Fruit fly (Drosophila melanogaster) whole organism, embryonic: ENCODE measurements around the gene CG13829.

Experiments used
- Abd-B ChIP-seq: fragments of 200-800 bp; sonication (Bioruptor generic); optimal IDR thresholded peaks from 2 replicates; lab custom pipeline; 2018; ENCODE audit warnings: missing biosample characterization, mild to moderate bottlenecking, missing genetic modification characterization, moderate library complexity
- BEAF-32 ChIP-seq: fragments of 200-800 bp; sonication (Bioruptor generic); optimal IDR thresholded peaks from 3 replicates; lab custom pipeline; 2017; ENCODE audit warnings: missing biosample characterization, missing genetic modification characterization, mild to moderate bottlenecking, moderate library complexity, missing genetic modification reagents
- CG11247 ChIP-seq: fragments of 200-800 bp; sonication (Bioruptor generic); IDR thresholded peaks from 2 replicates; pipeline ENCODE4 v1.3.6; 2022; ENCODE audit warnings: missing biosample characterization, missing genetic modification characterization
- CG11504 ChIP-seq: fragments of 200-800 bp; sonication (Bioruptor generic); optimal IDR thresholded peaks from 3 replicates; lab custom pipeline; 2019; ENCODE audit warnings: missing biosample characterization, mild to moderate bottlenecking, missing genetic modification characterization, moderate library complexity
- CG11696 ChIP-seq: fragments of 200-800 bp; sonication (Bioruptor generic); IDR thresholded peaks from 2 replicates; pipeline ENCODE4 v1.3.6; 2022; ENCODE audit warnings: missing biosample characterization, missing genetic modification characterization
- CG11723 ChIP-seq: fragments of 200-800 bp; sonication (Bioruptor generic); optimal IDR thresholded peaks from 2 replicates; lab custom pipeline; 2017; ENCODE audit warnings: missing biosample characterization, mild to moderate bottlenecking, missing genetic modification characterization
- CG14860 ChIP-seq: fragments of 200-800 bp; sonication (Bioruptor generic); IDR thresholded peaks from 3 replicates; pipeline ENCODE4 v1.3.6; 2022; ENCODE audit warnings: missing biosample characterization, missing genetic modification characterization; ENCODE audit not compliant: partially characterized antibody
- CG15073 ChIP-seq: fragments of 200-800 bp; sonication (Bioruptor generic); optimal IDR thresholded peaks from 2 replicates; lab custom pipeline; 2016; ENCODE audit warnings: missing biosample characterization, missing genetic modification characterization
- CG18764 ChIP-seq: fragments of 200-800 bp; sonication (Bioruptor generic); optimal IDR thresholded peaks from 3 replicates; lab custom pipeline; 2016; ENCODE audit warnings: missing biosample characterization, missing genetic modification characterization
- CG32772 ChIP-seq: fragments of 200-800 bp; sonication (Bioruptor generic); IDR thresholded peaks from 2 replicates; pipeline ENCODE4 v1.3.6; 2022; ENCODE audit warnings: missing biosample characterization, missing genetic modification characterization
- CG3407 ChIP-seq: fragments of 200-800 bp; sonication (Bioruptor generic); optimal IDR thresholded peaks from 2 replicates; lab custom pipeline; 2018; ENCODE audit warnings: missing biosample characterization, mild to moderate bottlenecking, missing genetic modification characterization
- CG34224 ChIP-seq: fragments of 200-800 bp; sonication (Bioruptor generic); IDR thresholded peaks from 3 replicates; pipeline ENCODE4 v1.3.6; 2022; ENCODE audit warnings: missing biosample characterization, missing genetic modification characterization; ENCODE audit not compliant: partially characterized antibody
- CG42726 ChIP-seq: fragments of 200-800 bp; sonication (Bioruptor generic); IDR thresholded peaks from 2 replicates; pipeline ENCODE4 v1.3.6; 2022; ENCODE audit warnings: missing biosample characterization, missing genetic modification characterization; ENCODE audit not compliant: partially characterized antibody
- CG4282 ChIP-seq: fragments of 200-800 bp; sonication (Bioruptor generic); optimal IDR thresholded peaks from 2 replicates; lab custom pipeline; 2016; ENCODE audit warnings: missing biosample characterization, missing genetic modification characterization
- CG4424 ChIP-seq: fragments of 200-800 bp; sonication (Bioruptor generic); optimal IDR thresholded peaks from 3 replicates; lab custom pipeline; 2016; ENCODE audit warnings: missing biosample characterization, missing genetic modification characterization
- CG4730 ChIP-seq: fragments of 200-800 bp; sonication (Bioruptor generic); IDR thresholded peaks from 2 replicates; pipeline ENCODE4 v1.3.6; 2022; ENCODE audit warnings: missing biosample characterization, missing genetic modification characterization
- CG7271 ChIP-seq: fragments of 200-800 bp; sonication (Bioruptor generic); optimal IDR thresholded peaks from 2 replicates; lab custom pipeline; 2018; ENCODE audit warnings: missing biosample characterization, mild to moderate bottlenecking, missing genetic modification characterization, moderate library complexity
- CG7963 ChIP-seq: fragments of 200-800 bp; sonication (Bioruptor generic); IDR thresholded peaks from 3 replicates; pipeline ENCODE4 v1.3.6; 2022; ENCODE audit warnings: missing biosample characterization, missing genetic modification characterization; ENCODE audit not compliant: partially characterized antibody
- CG8478 ChIP-seq: fragments of >200 bp; optimal IDR thresholded peaks from 2 replicates; lab custom pipeline; 2018
- CoRest ChIP-seq: fragments of 200-800 bp; sonication (Bioruptor generic); optimal IDR thresholded peaks from 3 replicates; lab custom pipeline; 2018; ENCODE audit warnings: missing biosample characterization, mild to moderate bottlenecking, missing genetic modification characterization, moderate library complexity
- Dll ChIP-seq: fragments of 200-800 bp; sonication (Bioruptor generic); IDR thresholded peaks from 4 replicates; pipeline ENCODE4 v1.3.6; 2022; ENCODE audit warnings: missing biosample characterization, missing genetic modification characterization; ENCODE audit not compliant: partially characterized antibody
- Doc3 ChIP-seq: fragments of 200-800 bp; sonication (Bioruptor generic); IDR thresholded peaks from 3 replicates; pipeline ENCODE4 v1.3.6; 2022; ENCODE audit warnings: missing biosample characterization, missing genetic modification characterization; ENCODE audit not compliant: partially characterized antibody
- Max ChIP-seq: fragments of 200-800 bp; sonication (Bioruptor generic); optimal IDR thresholded peaks from 2 replicates; lab custom pipeline; 2016; ENCODE audit warnings: missing biosample characterization, mild to moderate bottlenecking, missing genetic modification characterization
- Side ChIP-seq: fragments of 200-800 bp; sonication (Bioruptor generic); optimal IDR thresholded peaks from 2 replicates; lab custom pipeline; 2016; ENCODE audit warnings: missing biosample characterization, missing genetic modification characterization
- Six4 ChIP-seq: fragments of 200-800 bp; sonication (Bioruptor generic); optimal IDR thresholded peaks from 2 replicates; lab custom pipeline; 2016; ENCODE audit warnings: missing biosample characterization, missing genetic modification characterization
- Sox100B ChIP-seq: fragments of 200-800 bp; sonication (Bioruptor generic); optimal IDR thresholded peaks from 3 replicates; lab custom pipeline; 2018; ENCODE audit warnings: missing biosample characterization, mild to moderate bottlenecking, missing genetic modification characterization
- Sry-δ ChIP-seq: fragments of 200-800 bp; sonication (Bioruptor generic); optimal IDR thresholded peaks from 2 replicates; lab custom pipeline; 2016; ENCODE audit warnings: missing biosample characterization, missing genetic modification characterization
- Taf1 ChIP-seq: fragments of 200-800 bp; sonication (Bioruptor generic); IDR thresholded peaks from 2 replicates; pipeline ENCODE4 v1.3.6; 2022; ENCODE audit warnings: missing biosample characterization, missing genetic modification characterization
- al ChIP-seq: fragments of 200-800 bp; sonication (Bioruptor generic); IDR thresholded peaks from 2 replicates; pipeline ENCODE4 v1.3.6; 2022; ENCODE audit warnings: missing biosample characterization, missing genetic modification characterization
- aop ChIP-seq: fragments of 200-800 bp; sonication (Bioruptor generic); IDR thresholded peaks from 2 replicates; pipeline ENCODE4 v1.3.6; 2022; ENCODE audit warnings: missing biosample characterization, missing genetic modification characterization
- ap ChIP-seq: fragments of 200-800 bp; sonication (Bioruptor generic); IDR thresholded peaks from 2 replicates; pipeline ENCODE4 v1.3.6; 2022; ENCODE audit warnings: missing biosample characterization, missing genetic modification characterization
- ase ChIP-seq: fragments of 200-800 bp; sonication (Bioruptor generic); IDR thresholded peaks from 3 replicates; pipeline ENCODE4 v1.3.6; 2022; ENCODE audit warnings: missing biosample characterization, missing genetic modification characterization
- ato ChIP-seq: fragments of 200-800 bp; sonication (Bioruptor generic); IDR thresholded peaks from 2 replicates; pipeline ENCODE4 v1.3.6; 2022; ENCODE audit warnings: missing biosample characterization, missing genetic modification characterization; ENCODE audit not compliant: partially characterized antibody
- caup ChIP-seq: fragments of 200-800 bp; sonication (Bioruptor generic); optimal IDR thresholded peaks from 3 replicates; lab custom pipeline; 2017; ENCODE audit warnings: missing biosample characterization, mild to moderate bottlenecking, missing genetic modification characterization, moderate library complexity; ENCODE audit not compliant: severe bottlenecking
- dpn ChIP-seq, 2 experiments: fragments of 200-800 bp; sonication (Bioruptor generic); optimal IDR thresholded peaks; 3 replicates each; lab custom pipeline; 2016; ENCODE audit warnings: missing biosample characterization in 2 of 2, missing genetic modification characterization in 2 of 2
- fd3F ChIP-seq: fragments of 200-800 bp; sonication (Bioruptor generic); optimal IDR thresholded peaks from 2 replicates; lab custom pipeline; 2018; ENCODE audit warnings: missing biosample characterization, mild to moderate bottlenecking, missing genetic modification characterization, moderate library complexity
- fru ChIP-seq: fragments of >200 bp; optimal IDR thresholded peaks from 2 replicates; lab custom pipeline; 2017
- grn ChIP-seq: fragments of 200-800 bp; sonication (Bioruptor generic); optimal IDR thresholded peaks from 3 replicates; lab custom pipeline; 2017; ENCODE audit warnings: missing biosample characterization, missing genetic modification characterization
- her ChIP-seq: fragments of 200-800 bp; sonication (Bioruptor generic); optimal IDR thresholded peaks from 2 replicates; lab custom pipeline; 2016; ENCODE audit warnings: missing biosample characterization, missing genetic modification characterization
- ken ChIP-seq: fragments of 200-800 bp; sonication (Bioruptor generic); IDR thresholded peaks from 3 replicates; pipeline ENCODE4 v1.3.6; 2022; ENCODE audit warnings: missing biosample characterization, missing genetic modification characterization
- lov ChIP-seq, 2 experiments: fragments of 200-800 bp in 1 of 2; fragments of >200 bp in 1 of 2; sonication (Bioruptor generic) in 1 of 2; IDR thresholded peaks in 1 of 2; optimal IDR thresholded peaks in 1 of 2; 2 replicates in 1 of 2; 3 replicates in 1 of 2; pipeline versions ENCODE4 v1.3.6 to Lab custom; 2017 to 2022; ENCODE audit warnings: missing biosample characterization in 1 of 2, missing genetic modification characterization in 1 of 2
- nom ChIP-seq: fragments of 200-800 bp; sonication (Bioruptor generic); optimal IDR thresholded peaks from 2 replicates; lab custom pipeline; 2017; ENCODE audit warnings: missing biosample characterization, missing genetic modification characterization, mild to moderate bottlenecking, moderate library complexity, missing genetic modification reagents
- phol ChIP-seq: fragments of 200-800 bp; sonication (Bioruptor generic); optimal IDR thresholded peaks from 3 replicates; lab custom pipeline; 2018; ENCODE audit warnings: missing biosample characterization, mild to moderate bottlenecking, missing genetic modification characterization, moderate library complexity
- pita ChIP-seq: fragments of 200-800 bp; sonication (Bioruptor generic); optimal IDR thresholded peaks from 2 replicates; lab custom pipeline; 2017; ENCODE audit warnings: missing biosample characterization, mild to moderate bottlenecking, missing genetic modification characterization
- pum ChIP-seq: fragments of 200-800 bp; sonication (Bioruptor generic); optimal IDR thresholded peaks from 2 replicates; lab custom pipeline; 2016; ENCODE audit warnings: missing biosample characterization, missing genetic modification characterization
- tll ChIP-seq, 2 experiments: fragments of 200-800 bp in 1 of 2; fragments of >200 bp in 1 of 2; sonication (Bioruptor generic) in 1 of 2; optimal IDR thresholded peaks; 2 replicates each; lab custom pipeline; 2017 to 2019; ENCODE audit warnings: missing biosample characterization in 2 of 2, missing genetic modification characterization in 2 of 2, mild to moderate bottlenecking in 1 of 2, moderate library complexity in 1 of 2
- unpg ChIP-seq: fragments of 200-800 bp; sonication (Bioruptor generic); optimal IDR thresholded peaks from 3 replicates; lab custom pipeline; 2018; ENCODE audit warnings: missing biosample characterization, mild to moderate bottlenecking, missing genetic modification characterization, moderate library complexity
- zen2 ChIP-seq: fragments of 200-800 bp; sonication (Bioruptor generic); IDR thresholded peaks from 3 replicates; pipeline ENCODE4 v1.3.6; 2022; ENCODE audit warnings: missing biosample characterization, missing genetic modification characterization; ENCODE audit not compliant: partially characterized antibody
- zfh2 ChIP-seq: fragments of 200-800 bp; sonication (Bioruptor generic); optimal IDR thresholded peaks from 2 replicates; lab custom pipeline; 2016; ENCODE audit warnings: missing biosample characterization, missing genetic modification characterization

CG13829 gene

dm6 chr3R:23176445-23177087 lies 15.4 kb upstream of the CG13829 start (continued):
- TF ChIP-seq CG18764 (GFP tag; lab: Kevin White, UChicago) (no peak), Doc3 (GFP tag; lab: Robert Waterston, UW) (no peak), caup (peak; percentile 87), CG11696 (GFP tag; lab: Robert Waterston, UW) (peak; percentile 53; the same call in 1 of the 2 replicates), ato (GFP tag; lab: Robert Waterston, UW) (no peak), BEAF-32 (GFP tag; lab: Kevin White, UChicago) (no peak), Six4 (GFP tag; lab: Kevin White, UChicago) (no peak), zen2 (no peak), ken (no peak), fd3F (no peak), pita (GFP tag; lab: Kevin White, UChicago) (no peak), CG4282 (GFP tag; lab: Kevin White, UChicago) (no peak), CG32772 (GFP tag; lab: Robert Waterston, UW) (no peak), CG11723 (GFP tag; lab: Kevin White, UChicago) (peak; percentile 23), her (GFP tag; lab: Kevin White, UChicago) (peak; percentile 34), ase (GFP tag; lab: Robert Waterston, UW) (no peak), phol (tag; lab: Kevin White, UChicago) (no peak), CG34224 (no peak), aop (GFP tag; lab: Robert Waterston, UW) (no peak), dpn (GFP tag; optimal IDR thresholded peaks at IDR 0.05; lab: Kevin White, UChicago) (peak in 1 of 2 experiments; percentile 40), Dll (GFP tag; lab: Robert Waterston, UW) (no peak), al (no peak), CG7271 (tag; lab: Kevin White, UChicago) (no peak), Max (GFP tag; lab: Kevin White, UChicago) (peak; percentile 7), CG11247 (no peak), lov (optimal IDR thresholded peaks at IDR 0.05; lab: Kevin White, UChicago) (no peak), lov (GFP tag; IDR thresholded peaks at IDR 0.05; lab: Robert Waterston, UW) (peak; percentile 64; the same call in 1 of the 3 replicates), CG7963 (GFP tag; lab: Robert Waterston, UW) (no peak), pum (GFP tag; lab: Kevin White, UChicago) (no peak), tll (GFP tag; optimal IDR thresholded peaks at IDR 0.05; lab: Kevin White, UChicago) (no peak), fru (lab: Kevin White, UChicago) (no peak), CG14860 (GFP tag; lab: Robert Waterston, UW) (no peak), Abd-B (GFP tag; lab: Kevin White, UChicago) (no peak), CG8478 (lab: Kevin White, UChicago) (no peak), CG4730 (GFP tag; lab: Robert Waterston, UW) (no peak), zfh2 (GFP tag; lab: Kevin White, UChicago) (peak; percentile 51), grn (GFP tag; lab: Kevin White, UChicago) (peak; percentile 26), Sox100B (GFP tag; lab: Kevin White, UChicago) (peak; percentile 11), Sry-δ (GFP tag; lab: Kevin White, UChicago) (no peak), CG42726 (GFP tag; lab: Robert Waterston, UW) (no peak), CoRest (tag; lab: Kevin White, UChicago) (no peak), CG11504 (tag; lab: Kevin White, UChicago) (no peak), ap (0 out of 2 replicates have a peak, but pooled peaks have one; percentile 13), CG4424 (no peak), CG15073 (GFP tag; lab: Kevin White, UChicago) (no peak), unpg (GFP tag; lab: Kevin White, UChicago) (peak; percentile 10), CG3407 (GFP tag; lab: Kevin White, UChicago) (peak; percentile 46), nom (peak; percentile 9), Side (GFP tag; lab: Kevin White, UChicago) (peak; percentile 24), Taf1 (GFP tag; lab: Robert Waterston, UW) (no peak; the same call in 1 of the 2 replicates)
